Fruit fly (Drosophila melanogaster) whole organism, embryonic: ENCODE data around the gene CG32161.

Experiments used
- Aef1 ChIP-seq: fragments of 200-800 bp; sonication (Bioruptor generic); IDR thresholded peaks from 3 replicates; pipeline ENCODE4 v1.3.6; 2022; ENCODE audit warnings: missing biosample characterization, missing genetic modification characterization
- Atf-2 ChIP-seq: fragments of 200-800 bp; sonication (Bioruptor generic); optimal IDR thresholded peaks from 2 replicates; lab custom pipeline; 2016; ENCODE audit warnings: missing biosample characterization, missing genetic modification characterization
- CG11696 ChIP-seq: fragments of 200-800 bp; sonication (Bioruptor generic); IDR thresholded peaks from 2 replicates; pipeline ENCODE4 v1.3.6; 2022; ENCODE audit warnings: missing biosample characterization, missing genetic modification characterization
- CG11723 ChIP-seq: fragments of 200-800 bp; sonication (Bioruptor generic); optimal IDR thresholded peaks from 2 replicates; lab custom pipeline; 2017; ENCODE audit warnings: missing biosample characterization, mild to moderate bottlenecking, missing genetic modification characterization
- CG12071 ChIP-seq: fragments of 200-800 bp; sonication (Bioruptor generic); optimal IDR thresholded peaks from 3 replicates; lab custom pipeline; 2018; ENCODE audit warnings: missing biosample characterization, mild to moderate bottlenecking, missing genetic modification characterization
- CG12391 ChIP-seq: fragments of 200-800 bp; sonication (Bioruptor generic); optimal IDR thresholded peaks from 3 replicates; lab custom pipeline; 2018; ENCODE audit warnings: missing biosample characterization, mild to moderate bottlenecking, missing genetic modification characterization, moderate library complexity
- CG12769 ChIP-seq: fragments of 200-800 bp; sonication (Bioruptor generic); optimal IDR thresholded peaks from 2 replicates; lab custom pipeline; 2019; ENCODE audit warnings: missing biosample characterization, mild to moderate bottlenecking, missing genetic modification characterization, moderate library complexity
- CG13296 ChIP-seq: fragments of 200-800 bp; sonication (Bioruptor generic); optimal IDR thresholded peaks from 3 replicates; lab custom pipeline; 2018; ENCODE audit warnings: missing biosample characterization, mild to moderate bottlenecking, missing genetic modification characterization
- CG16815 ChIP-seq: fragments of 200-800 bp; sonication (Bioruptor generic); optimal IDR thresholded peaks from 3 replicates; lab custom pipeline; 2017; ENCODE audit warnings: missing biosample characterization, mild to moderate bottlenecking, missing genetic modification characterization
- CG17612 ChIP-seq: fragments of 200-800 bp; sonication (Bioruptor generic); IDR thresholded peaks from 2 replicates; pipeline ENCODE4 v1.3.6; 2022; ENCODE audit warnings: missing biosample characterization, missing genetic modification characterization
- CG18476 ChIP-seq: fragments of 200-800 bp; sonication (Bioruptor generic); optimal IDR thresholded peaks from 2 replicates; lab custom pipeline; 2016; ENCODE audit warnings: missing biosample characterization, mild to moderate bottlenecking, missing genetic modification characterization
- CG2889 ChIP-seq: fragments of 200-800 bp; sonication (Bioruptor generic); IDR thresholded peaks from 3 replicates; pipeline ENCODE4 v1.3.6; 2022; ENCODE audit warnings: missing biosample characterization, missing genetic modification characterization
- CG32532 ChIP-seq: fragments of 200-800 bp; sonication (Bioruptor generic); IDR thresholded peaks from 2 replicates; pipeline ENCODE4 v1.3.6; 2022; ENCODE audit warnings: missing biosample characterization, missing genetic modification characterization
- CG32772 ChIP-seq: fragments of 200-800 bp; sonication (Bioruptor generic); IDR thresholded peaks from 2 replicates; pipeline ENCODE4 v1.3.6; 2022; ENCODE audit warnings: missing biosample characterization, missing genetic modification characterization
- CG4360 ChIP-seq: fragments of 200-800 bp; sonication (Bioruptor generic); IDR thresholded peaks from 2 replicates; pipeline ENCODE4 v1.3.6; 2022; ENCODE audit warnings: missing biosample characterization, missing genetic modification characterization
- CG4404 ChIP-seq: fragments of 200-800 bp; sonication (Bioruptor generic); IDR thresholded peaks from 2 replicates; pipeline ENCODE4 v1.3.6; 2022; ENCODE audit warnings: missing biosample characterization, missing genetic modification characterization
- CG6175 ChIP-seq: fragments of 200-800 bp; sonication (Bioruptor generic); IDR thresholded peaks from 3 replicates; pipeline ENCODE4 v1.3.6; 2022; ENCODE audit warnings: missing biosample characterization, missing genetic modification characterization
- CG6272 ChIP-seq: fragments of 200-800 bp; sonication (Bioruptor generic); IDR thresholded peaks from 2 replicates; pipeline ENCODE4 v1.3.6; 2022; ENCODE audit warnings: missing biosample characterization, missing genetic modification characterization
- CG7357 ChIP-seq: fragments of 200-800 bp; sonication (Bioruptor generic); IDR thresholded peaks from 3 replicates; pipeline ENCODE4 v1.3.6; 2022; ENCODE audit warnings: missing biosample characterization, missing genetic modification characterization
- CG7963 ChIP-seq: fragments of 200-800 bp; sonication (Bioruptor generic); IDR thresholded peaks from 3 replicates; pipeline ENCODE4 v1.3.6; 2022; ENCODE audit warnings: missing biosample characterization, missing genetic modification characterization; ENCODE audit not compliant: partially characterized antibody
- CG7987 ChIP-seq: fragments of 200-800 bp; sonication (Bioruptor generic); optimal IDR thresholded peaks from 2 replicates; lab custom pipeline; 2018; ENCODE audit warnings: missing biosample characterization, mild to moderate bottlenecking, missing genetic modification characterization, moderate library complexity
- CG8290 ChIP-seq, 3 experiments: fragments of 200-800 bp; sonication (Bioruptor generic); optimal IDR thresholded peaks; 2 replicates each; lab custom pipeline; 2016 to 2019; ENCODE audit warnings: missing biosample characterization in 3 of 3, missing genetic modification characterization in 3 of 3, mild to moderate bottlenecking in 2 of 3, moderate library complexity in 1 of 3
- CG9932 ChIP-seq: fragments of 200-800 bp; sonication (Bioruptor generic); IDR thresholded peaks from 2 replicates; pipeline ENCODE4 v1.3.6; 2022; ENCODE audit warnings: missing biosample characterization, missing genetic modification characterization
- D19A ChIP-seq: fragments of 200-800 bp; optimal IDR thresholded peaks from 3 replicates; lab custom pipeline; 2019; ENCODE audit warnings: missing biosample characterization, mild to moderate bottlenecking, missing genetic modification characterization, moderate library complexity
- Dfd ChIP-seq, 2 experiments: fragments of >200 bp; optimal IDR thresholded peaks; 2 replicates each; lab custom pipeline; 2017; ENCODE audit warnings: missing biosample characterization in 2 of 2, missing genetic modification characterization in 2 of 2
- Ets65A ChIP-seq: fragments of 200-800 bp; sonication (Bioruptor generic); peaks from one replicate; lab custom pipeline; 2016; ENCODE audit warnings: missing biosample characterization, missing genetic modification characterization
- Sox100B ChIP-seq: fragments of 200-800 bp; sonication (Bioruptor generic); optimal IDR thresholded peaks from 3 replicates; lab custom pipeline; 2018; ENCODE audit warnings: missing biosample characterization, mild to moderate bottlenecking, missing genetic modification characterization
- Ssrp ChIP-seq: fragments of 200-800 bp; sonication (Bioruptor generic); optimal IDR thresholded peaks from 2 replicates; lab custom pipeline; 2018; ENCODE audit warnings: missing biosample characterization, mild to moderate bottlenecking, missing genetic modification characterization, moderate library complexity
- Xrp1 ChIP-seq: fragments of 200-800 bp; sonication (Bioruptor generic); IDR thresholded peaks from 2 replicates; pipeline ENCODE4 v1.3.6; 2022; ENCODE audit warnings: missing biosample characterization, missing genetic modification characterization
- ase ChIP-seq: fragments of 200-800 bp; sonication (Bioruptor generic); IDR thresholded peaks from 3 replicates; pipeline ENCODE4 v1.3.6; 2022; ENCODE audit warnings: missing biosample characterization, missing genetic modification characterization
- bowl ChIP-seq: fragments of 200-800 bp; sonication (Bioruptor generic); IDR thresholded peaks from 2 replicates; pipeline ENCODE4 v1.3.6; 2022; ENCODE audit warnings: missing biosample characterization, missing genetic modification characterization
- cg ChIP-seq: fragments of 200-800 bp; sonication (Bioruptor generic); optimal IDR thresholded peaks from 3 replicates; lab custom pipeline; 2019; ENCODE audit warnings: missing biosample characterization, mild to moderate bottlenecking, missing genetic modification characterization, moderate library complexity
- chinmo ChIP-seq: fragments of 200-800 bp; sonication (Bioruptor generic); IDR thresholded peaks from 4 replicates; pipeline ENCODE4 v1.3.6; 2022; ENCODE audit warnings: missing biosample characterization, missing genetic modification characterization; ENCODE audit not compliant: partially characterized antibody
- crol ChIP-seq: fragments of 200-800 bp; sonication (Bioruptor generic); IDR thresholded peaks from 2 replicates; pipeline ENCODE4 v1.3.6; 2022; ENCODE audit warnings: missing biosample characterization, missing genetic modification characterization
- crp ChIP-seq, 2 experiments: fragments of 200-800 bp; sonication (Bioruptor generic); optimal IDR thresholded peaks; 2 replicates in 1 of 2; 3 replicates in 1 of 2; lab custom pipeline; 2017; ENCODE audit warnings: missing biosample characterization in 2 of 2, missing genetic modification characterization in 2 of 2, mild to moderate bottlenecking in 1 of 2, moderate library complexity in 1 of 2
- ftz-f1 ChIP-seq: fragments of 200-800 bp; sonication (Bioruptor generic); optimal IDR thresholded peaks from 2 replicates; lab custom pipeline; 2016; ENCODE audit warnings: missing biosample characterization, missing genetic modification characterization
- gro ChIP-seq: fragments of 200-800 bp; sonication (Bioruptor generic); optimal IDR thresholded peaks from 2 replicates; lab custom pipeline; 2016; ENCODE audit warnings: missing biosample characterization, missing genetic modification characterization
- hkb ChIP-seq, 2 experiments: fragments of 200-800 bp in 1 of 2; fragments of >200 bp in 1 of 2; sonication (Bioruptor generic) in 1 of 2; IDR thresholded peaks in 1 of 2; optimal IDR thresholded peaks in 1 of 2; 2 replicates each; pipeline versions ENCODE4 v1.3.6 to Lab custom; 2017 to 2022; ENCODE audit warnings: missing biosample characterization in 1 of 2, missing genetic modification characterization in 1 of 2
- kay ChIP-seq: fragments of 200-800 bp; sonication (Bioruptor generic); optimal IDR thresholded peaks from 2 replicates; lab custom pipeline; 2016; ENCODE audit warnings: missing biosample characterization, missing genetic modification characterization
- lab ChIP-seq: fragments of 200-800 bp; sonication (Bioruptor generic); optimal IDR thresholded peaks from 3 replicates; lab custom pipeline; 2017; ENCODE audit warnings: missing biosample characterization, missing genetic modification characterization, mild to moderate bottlenecking, moderate library complexity, missing genetic modification reagents
- otp ChIP-seq: fragments of 200-800 bp; sonication (Bioruptor generic); IDR thresholded peaks from 3 replicates; pipeline ENCODE4, ENCODE4 v1.3.6; 2022; ENCODE audit warnings: missing biosample characterization, missing genetic modification characterization
- pan ChIP-seq, 4 experiments: fragments of >200 bp in 3 of 4; fragments of 200-800 bp in 1 of 4; sonication (Bioruptor generic) in 1 of 4; optimal IDR thresholded peaks in 3 of 4; IDR thresholded peaks in 1 of 4; 2 replicates each; pipeline versions ENCODE4 v1.3.6 to Lab custom; 2017 to 2022; ENCODE audit warnings: missing biosample characterization in 2 of 4, missing genetic modification characterization in 2 of 4, mixed read lengths in 1 of 4
- phol ChIP-seq: fragments of 200-800 bp; sonication (Bioruptor generic); optimal IDR thresholded peaks from 3 replicates; lab custom pipeline; 2018; ENCODE audit warnings: missing biosample characterization, mild to moderate bottlenecking, missing genetic modification characterization, moderate library complexity
- pros ChIP-seq: fragments of 200-800 bp; sonication (Bioruptor generic); optimal IDR thresholded peaks from 3 replicates; lab custom pipeline; 2019; ENCODE audit warnings: missing biosample characterization, mild to moderate bottlenecking, missing genetic modification characterization, moderate library complexity
- pum ChIP-seq: fragments of 200-800 bp; sonication (Bioruptor generic); optimal IDR thresholded peaks from 2 replicates; lab custom pipeline; 2016; ENCODE audit warnings: missing biosample characterization, missing genetic modification characterization
- seq ChIP-seq: fragments of 200-800 bp; sonication (Bioruptor generic); IDR thresholded peaks from 2 replicates; pipeline ENCODE4 v1.3.6; 2022; ENCODE audit warnings: missing biosample characterization, missing genetic modification characterization
- slou ChIP-seq: fragments of 200-800 bp; sonication (Bioruptor generic); optimal IDR thresholded peaks from 3 replicates; lab custom pipeline; 2016; ENCODE audit warnings: missing biosample characterization, missing genetic modification characterization
- slp2 ChIP-seq: fragments of 200-800 bp; sonication (Bioruptor generic); optimal IDR thresholded peaks from 2 replicates; lab custom pipeline; 2016; ENCODE audit warnings: missing biosample characterization, missing genetic modification characterization
- sr ChIP-seq: fragments of 200-800 bp; sonication (Bioruptor generic); IDR thresholded peaks from 3 replicates; pipeline ENCODE4 v1.3.6; 2022; ENCODE audit warnings: missing biosample characterization, missing genetic modification characterization
- tap ChIP-seq: fragments of 200-800 bp; optimal IDR thresholded peaks from 3 replicates; lab custom pipeline; 2019; ENCODE audit warnings: missing biosample characterization, mild to moderate bottlenecking, missing genetic modification characterization, moderate library complexity

The CG32161 gene

DNA sequence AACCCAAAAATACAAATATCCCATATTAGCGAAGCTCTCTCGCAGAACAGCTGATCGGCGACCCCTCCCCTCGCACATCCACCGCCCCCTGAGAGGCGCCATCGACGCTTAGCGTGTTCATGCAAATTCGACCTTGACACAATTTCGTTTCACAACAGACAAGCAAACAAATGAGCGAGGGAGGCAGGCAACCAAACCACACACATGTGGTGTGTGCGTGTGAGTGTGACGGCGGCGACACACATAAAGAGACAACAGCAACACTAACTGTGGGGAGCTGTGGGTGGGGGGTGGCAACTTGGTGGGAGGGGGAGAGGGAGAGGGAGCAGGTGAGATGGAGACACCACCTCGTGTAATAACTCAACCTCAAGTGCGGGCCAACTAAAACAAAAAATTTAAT, 21.3 kb upstream of the CG32161 start:
- TF ChIP-seq slp2 (GFP tag; lab: Kevin White, UChicago) (no peak), Sox100B (no peak), CG7987 (GFP tag; lab: Kevin White, UChicago) (peak; percentile 90), Dfd (GFP tag; optimal IDR thresholded peaks at IDR 0.05; lab: Kevin White, UChicago) (no peak), crp (GFP tag; optimal IDR thresholded peaks at IDR 0.05; lab: Kevin White, UChicago) (peak in 1 of 2 experiments; percentile 27), ase (GFP tag; lab: Robert Waterston, UW) (peak; percentile 7; the same call in 1 of the 3 replicates), crol (GFP tag; lab: Robert Waterston, UW) (peak; percentile 88), CG11696 (GFP tag; lab: Robert Waterston, UW) (no peak), CG6272 (no peak), CG32772 (GFP tag; lab: Robert Waterston, UW) (no peak), otp (GFP tag; lab: Robert Waterston, UW) (0 out of 3 replicates have a peak, but pooled peaks have one; percentile 44), kay (GFP tag; lab: Kevin White, UChicago) (no peak), bowl (GFP tag; lab: Robert Waterston, UW) (peak; percentile 20; the same call in 1 of the 2 replicates), pan (optimal IDR thresholded peaks at IDR 0.05; lab: Kevin White, UChicago) (no peak), pan (GFP tag; optimal IDR thresholded peaks at IDR 0.05 in 1 of 2, IDR thresholded peaks at IDR 0.05 in 1 of 2) (peak in 1 of 2 experiments; percentile 16), Atf-2 (GFP tag; lab: Kevin White, UChicago) (no peak), CG7357 (GFP tag; lab: Robert Waterston, UW) (0 out of 3 replicates have a peak, but pooled peaks have one; percentile 10), CG2889 (GFP tag; lab: Robert Waterston, UW) (no peak), CG4360 (GFP tag; lab: Robert Waterston, UW) (peak; percentile 80), CG18476 (GFP tag; lab: Kevin White, UChicago) (no peak), hkb (optimal IDR thresholded peaks at IDR 0.05; lab: Kevin White, UChicago) (no peak), hkb (GFP tag; IDR thresholded peaks at IDR 0.05; lab: Robert Waterston, UW) (no peak), CG7963 (GFP tag; lab: Robert Waterston, UW) (no peak), CG13296 (GFP tag; lab: Kevin White, UChicago) (no peak), CG12769 (tag; lab: Kevin White, UChicago) (peak; percentile 69), Aef1 (peak; percentile 50), cg (GFP tag; lab: Kevin White, UChicago) (peak; percentile 41), seq (no peak), chinmo (GFP tag; lab: Robert Waterston, UW) (peak; percentile 85; the same call in 1 of the 4 replicates), ftz-f1 (peak; percentile 21), CG16815 (GFP tag; lab: Kevin White, UChicago) (no peak), pros (GFP tag; lab: Kevin White, UChicago) (peak; percentile 2), sr (GFP tag; lab: Robert Waterston, UW) (peak; percentile 50; the same call in 1 of the 3 replicates), CG11723 (GFP tag; lab: Kevin White, UChicago) (no peak), pum (GFP tag; lab: Kevin White, UChicago) (no peak), CG6175 (GFP tag; lab: Robert Waterston, UW) (peak; percentile 52; the same call in 1 of the 3 replicates)

DNA sequence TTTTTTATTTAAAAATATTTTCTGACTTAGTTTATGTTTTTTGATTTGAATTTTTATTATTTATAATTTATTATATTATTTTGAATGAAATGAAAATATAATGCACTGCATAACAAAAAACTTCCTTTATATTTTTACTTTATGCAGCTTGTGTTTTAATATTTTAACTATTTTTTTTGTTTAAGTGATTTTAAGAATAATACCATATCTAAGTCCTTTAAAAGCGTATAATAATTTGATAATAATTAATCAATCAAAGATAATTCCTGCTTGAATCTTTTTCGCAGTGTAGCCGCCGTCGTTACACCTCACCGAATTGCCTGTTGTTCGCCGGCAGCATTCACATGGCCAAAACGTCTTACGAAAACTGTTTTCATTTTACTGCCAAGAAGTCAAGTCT, 20.8 kb upstream of the CG32161 start:
- TF ChIP-seq tap (peak; percentile 3), Ets65A (GFP tag; lab: Kevin White, UChicago) (peak; percentile 66), gro (GFP tag; lab: Kevin White, UChicago) (no peak), CG12391 (peak; percentile 40), lab (no peak), phol (tag; lab: Kevin White, UChicago) (no peak), slou (GFP tag; lab: Kevin White, UChicago) (no peak), D19A (tag; lab: Kevin White, UChicago) (no peak), CG8290 (GFP tag; optimal IDR thresholded peaks at IDR 0.05; lab: Kevin White, UChicago) (no peak), CG8290 (tag; optimal IDR thresholded peaks at IDR 0.05; lab: Kevin White, UChicago) (no peak), CG9932 (GFP tag; lab: Robert Waterston, UW) (no peak), Xrp1 (GFP tag; lab: Robert Waterston, UW) (peak; percentile 32; the same call in 1 of the 2 replicates), CG17612 (no peak), Ssrp (peak; percentile 46), CG4404 (no peak), CG13296 (GFP tag; lab: Kevin White, UChicago) (peak; percentile 17), CG32532 (GFP tag; lab: Robert Waterston, UW) (no peak), CG12071 (GFP tag; lab: Kevin White, UChicago) (no peak)
